Worm (Caenorhabditis elegans): ENCODE results near the gene F15H10.10.
A peak's percentile ranks its signal among the peaks of the same experiment; 100 is the strongest.
"Not testable (repeated sequence)": the region's sequence is repeated elsewhere in the genome, so short reads cannot be mapped to it uniquely, and the experiment has no call there.

The F15H10.10 gene

ce11 chrV:10460685-10461084 is 43.9 kb upstream of the F15H10.10 start:
- TF ChIP-seq unc-42 (tag; optimal IDR thresholded peaks at IDR 0.05), result no peak
- TF ChIP-seq ztf-16 (tag; optimal IDR thresholded peaks at IDR 0.05), result no peak
- no peak for TF ChIP-seq C08G9.2 (tag; optimal IDR thresholded peaks at IDR 0.05)
- TF ChIP-seq ceh-30 (tag; optimal IDR thresholded peaks at IDR 0.05), result no peak

DNA sequence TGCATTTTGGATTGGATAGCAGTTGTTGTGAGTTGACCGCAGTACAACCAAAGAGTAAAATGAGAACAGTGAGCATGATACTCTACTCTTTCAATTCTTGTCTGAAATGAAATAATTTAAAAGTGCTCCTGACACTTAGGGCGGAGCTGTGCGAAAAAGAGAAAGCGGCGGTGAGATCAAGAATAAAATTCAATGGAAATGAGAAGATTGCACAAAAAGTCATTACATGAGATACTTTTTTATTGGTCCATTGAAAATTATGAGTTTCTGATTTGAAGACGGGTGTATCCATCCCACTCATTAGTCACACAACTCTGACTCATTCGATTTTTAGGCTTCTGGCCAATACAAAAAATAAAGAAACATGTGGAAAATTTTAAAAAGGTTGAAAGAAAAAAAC is 40.4 kb upstream of the F15H10.10 start, which contains the start of gene F22E12.1:
Gene F22E12.1, minus strand, starts transcription at position 101 of the 400 bp plus-strand sequence.
- TF ChIP-seq sdc-2 (tag; optimal IDR thresholded peaks at IDR 0.05) (no peak), nfya-1 (tag; optimal IDR thresholded peaks at IDR 0.05) (no peak), eyg-1 (tag; optimal IDR thresholded peaks at IDR 0.05) (no peak), unc-55 (GFP tag; optimal IDR thresholded peaks at IDR 0.05) (no peak), fkh-6 (tag; optimal IDR thresholded peaks at IDR 0.05) (no peak), nhr-232 (tag; optimal IDR thresholded peaks at IDR 0.05) (no peak), dmd-4 (tag; optimal IDR thresholded peaks at IDR 0.05; ENCODE audit: borderline replicate concordance) (no peak), che-1 (tag; optimal IDR thresholded peaks at IDR 0.05) (no peak), ceh-34 (tag; optimal IDR thresholded peaks at IDR 0.05) (no peak), ceh-24 (tag; optimal IDR thresholded peaks at IDR 0.05) (no peak), K09A11.1 (tag; optimal IDR thresholded peaks at IDR 0.05; ENCODE audit: insufficient read depth) (no peak), rnt-1 (tag; optimal IDR thresholded peaks at IDR 0.05) (no peak), ets-4 (tag; optimal IDR thresholded peaks at IDR 0.05) (no peak), tbx-2 (tag; optimal IDR thresholded peaks at IDR 0.05) (no peak), ttx-3 (tag; optimal IDR thresholded peaks at IDR 0.05) (no peak), ceh-18 (tag; optimal IDR thresholded peaks at IDR 0.05) (no peak), ceh-14 (tag; optimal IDR thresholded peaks at IDR 0.05) (no peak), unc-3 (GFP tag; conservative IDR thresholded peaks at IDR 0.05) (no peak), unc-3 (tag; optimal IDR thresholded peaks at IDR 0.05) (no peak)

ce11 chrV:10453466-10453865 is 36.6 kb upstream of the F15H10.10 start, which contains the start of gene Y32F6A.5:
Y32F6A.5 (minus strand) TSS chrV:10453605.
- TF ChIP-seq lim-6 (tag; optimal IDR thresholded peaks at IDR 0.05), result no peak
- TF ChIP-seq tbx-7 (tag; optimal IDR thresholded peaks at IDR 0.05), result no peak
- no peak for TF ChIP-seq gmeb-2 (tag; optimal IDR thresholded peaks at IDR 0.05)
- TF ChIP-seq che-1 (tag; optimal IDR thresholded peaks at IDR 0.05), result no peak
- no peak for TF ChIP-seq nhr-232 (tag; optimal IDR thresholded peaks at IDR 0.05)
- TF ChIP-seq nfya-1 (tag; optimal IDR thresholded peaks at IDR 0.05), result no peak

- peak; percentile 73; the same call in 1 of the 2 replicates for TF ChIP-seq unc-3 (GFP tag; conservative IDR thresholded peaks at IDR 0.05)
- TF ChIP-seq unc-3 (tag; optimal IDR thresholded peaks at IDR 0.05), result not testable (repeated sequence)
- peak; percentile 66; the same call in 1 of the 2 replicates for TF ChIP-seq ceh-45 (GFP tag; IDR thresholded peaks at IDR 0.05)
These were observed 33.5 kb upstream of the F15H10.10 start for ce11 chrV:10450355-10450754.

- TF ChIP-seq unc-3 (GFP tag; conservative IDR thresholded peaks at IDR 0.05) (peak; percentile 56; the same call in 1 of the 2 replicates), ceh-45 (GFP tag; IDR thresholded peaks at IDR 0.05) (0 out of 2 replicates have a peak, but pooled peaks have one; percentile 20)
- TF ChIP-seq unc-3 (tag; optimal IDR thresholded peaks at IDR 0.05), result not testable (repeated sequence)
These were observed 32.5 kb upstream of the F15H10.10 start for ce11 chrV:10449302-10449701.

- TF ChIP-seq zip-5 (tag; optimal IDR thresholded peaks at IDR 0.05) (peak; percentile 21), tbx-7 (tag; optimal IDR thresholded peaks at IDR 0.05) (peak; percentile 41), ceh-31 (tag; optimal IDR thresholded peaks at IDR 0.05) (peak; percentile 50), nfya-1 (tag; optimal IDR thresholded peaks at IDR 0.05) (peak; percentile 17), ceh-2 (tag; optimal IDR thresholded peaks at IDR 0.05) (peak; percentile 35), npax-4 (tag; optimal IDR thresholded peaks at IDR 0.05) (no peak), ets-4 (tag; optimal IDR thresholded peaks at IDR 0.05) (peak; percentile 3), sdc-2 (tag; optimal IDR thresholded peaks at IDR 0.05) (no peak), C08G9.2 (tag; optimal IDR thresholded peaks at IDR 0.05) (peak; percentile 37), hlh-30 (tag; optimal IDR thresholded peaks at IDR 0.05; ENCODE audit: insufficient read depth) (peak; percentile 88), hlh-6 (tag; optimal IDR thresholded peaks at IDR 0.05) (no peak)
These were observed 24.6 kb upstream of the F15H10.10 start, which contains the start of gene pap-1 for ce11 chrV:10441135-10442024. pap-1 (plus strand) TSS chrV:10441974.
